Worm (Caenorhabditis elegans): ENCODE data around the gene lgc-57.

The lgc-57 gene

DNA sequence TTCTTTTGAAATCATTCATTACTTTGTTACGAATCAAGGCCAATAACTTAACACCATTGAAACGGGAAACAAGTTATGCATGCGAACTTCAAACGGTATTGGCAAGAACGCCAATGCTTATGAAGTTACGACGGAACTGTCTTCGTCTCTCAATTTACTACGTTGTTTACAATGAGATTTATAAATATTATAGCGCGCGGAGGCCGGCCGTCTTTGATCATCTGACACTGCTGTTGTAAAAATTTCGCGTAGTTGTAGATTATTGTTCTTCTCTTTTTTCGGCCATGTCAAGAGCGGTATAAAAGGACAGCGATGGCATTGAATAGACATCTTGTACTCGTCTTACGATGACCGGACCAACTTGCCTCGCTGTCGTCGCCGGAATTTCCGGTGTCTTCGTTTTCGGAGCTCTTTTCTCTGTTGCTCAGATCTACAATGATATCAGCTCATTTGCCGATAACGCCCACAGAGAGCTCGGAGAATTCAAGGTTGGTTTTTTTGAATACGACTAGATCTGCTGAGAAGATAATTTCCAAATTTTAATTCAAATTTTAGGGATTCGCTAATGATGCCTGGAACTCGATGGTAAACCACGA is 9.9 kb downstream of the lgc-57 start, which contains the start of gene col-39:
Gene col-39 (plus strand): TSS at position 342 of the 596 bp plus-strand sequence.
- no peak for TF ChIP-seq ceh-43 (GFP tag; optimal IDR thresholded peaks at IDR 0.05)
- no peak for TF ChIP-seq drap-1 (GFP tag; optimal IDR thresholded peaks at IDR 0.05)
- no peak for TF ChIP-seq unc-62 (GFP tag; optimal IDR thresholded peaks at IDR 0.05)
- TF ChIP-seq snpc-4 (tag; optimal IDR thresholded peaks at IDR 0.05) = no peak
- TF ChIP-seq nhr-12 (tag; optimal IDR thresholded peaks at IDR 0.05) = no peak
- no peak for TF ChIP-seq pha-4 (tag; optimal IDR thresholded peaks at IDR 0.05)
- no peak for TF ChIP-seq unc-120 (tag; optimal IDR thresholded peaks at IDR 0.05; ENCODE audit: poor library complexity, severe bottlenecking)

ce11 chrII:10705347-10705996 is 10.7 kb downstream of the lgc-57 start:
- TF ChIP-seq nhr-12 (tag; optimal IDR thresholded peaks at IDR 0.05) (no peak), nhr-237 (tag; optimal IDR thresholded peaks at IDR 0.05) (no peak), nhr-2 (tag; optimal IDR thresholded peaks at IDR 0.05) (no peak), blmp-1 (tag; optimal IDR thresholded peaks at IDR 0.05) (no peak), elt-3 (tag; optimal IDR thresholded peaks at IDR 0.05) (no peak), ceh-39 (tag; optimal IDR thresholded peaks at IDR 0.05) (no peak), sem-2 (GFP tag; optimal IDR thresholded peaks at IDR 0.05) (no peak), lin-32 (GFP tag; optimal IDR thresholded peaks at IDR 0.05) (no peak)

- TF ChIP-seq ceh-83 (GFP tag; optimal IDR thresholded peaks at IDR 0.05) = no peak
- no peak for TF ChIP-seq nhr-28 (tag; optimal IDR thresholded peaks at IDR 0.05)
- TF ChIP-seq ham-2 (GFP tag; optimal IDR thresholded peaks at IDR 0.05) = no peak
- TF ChIP-seq ceh-39 (tag; optimal IDR thresholded peaks at IDR 0.05) = no peak
- no peak for TF ChIP-seq snpc-4 (tag; optimal IDR thresholded peaks at IDR 0.05)
- TF ChIP-seq sem-2 (GFP tag; optimal IDR thresholded peaks at IDR 0.05) = no peak
- no peak for TF ChIP-seq lin-32 (GFP tag; optimal IDR thresholded peaks at IDR 0.05)
- TF ChIP-seq drap-1 (GFP tag; optimal IDR thresholded peaks at IDR 0.05) = no peak
- no peak for TF ChIP-seq bed-3 (GFP tag; optimal IDR thresholded peaks at IDR 0.05)
These were observed 11.2 kb downstream of the lgc-57 start for ce11 chrII:10706038-10706437.

DNA sequence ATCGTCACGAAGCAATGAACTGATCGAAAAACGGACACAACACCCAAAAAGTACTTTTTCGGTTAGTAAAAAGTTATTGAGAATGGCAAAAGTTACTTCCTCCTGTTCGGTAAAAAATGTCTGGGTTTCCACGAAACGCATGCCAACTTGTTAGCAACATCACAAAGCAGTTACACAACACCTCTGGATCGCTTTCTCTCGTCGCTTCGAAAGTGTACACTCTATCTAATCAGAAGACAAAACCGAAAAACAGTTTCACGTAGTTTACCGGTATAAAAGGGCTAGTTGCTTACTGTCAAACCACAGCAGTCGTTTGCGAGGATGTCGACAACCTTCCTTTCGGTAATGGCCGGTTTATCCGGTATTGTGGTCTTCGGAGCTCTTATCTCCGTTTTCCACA is 12.1 kb downstream of the lgc-57 start, which contains the start of gene col-80:
Gene col-80 (plus strand): TSS at position 301 of the 400 bp plus-strand sequence.
- TF ChIP-seq nhr-237 (tag; optimal IDR thresholded peaks at IDR 0.05) (no peak), nhr-12 (tag; optimal IDR thresholded peaks at IDR 0.05) (no peak), elt-1 (tag; optimal IDR thresholded peaks at IDR 0.05; ENCODE audit: borderline replicate concordance, insufficient read depth) (no peak), tbx-8 (GFP tag; optimal IDR thresholded peaks at IDR 0.05) (no peak), snpc-4 (tag; optimal IDR thresholded peaks at IDR 0.05) (no peak), blmp-1 (tag; optimal IDR thresholded peaks at IDR 0.05) (no peak), ham-2 (GFP tag; optimal IDR thresholded peaks at IDR 0.05) (no peak), cnd-1 (tag; optimal IDR thresholded peaks at IDR 0.05) (no peak), lsy-2 (tag; optimal IDR thresholded peaks at IDR 0.05) (no peak), ces-1 (GFP tag; optimal IDR thresholded peaks at IDR 0.05) (no peak), flh-1 (GFP tag; optimal IDR thresholded peaks at IDR 0.05) (no peak), pha-4 (tag; optimal IDR thresholded peaks at IDR 0.05) (no peak), ceh-43 (GFP tag; optimal IDR thresholded peaks at IDR 0.05) (no peak), elt-3 (tag; optimal IDR thresholded peaks at IDR 0.05) (no peak), unc-39 (tag; optimal IDR thresholded peaks at IDR 0.05) (no peak), unc-120 (tag; optimal IDR thresholded peaks at IDR 0.05; ENCODE audit: poor library complexity, severe bottlenecking) (no peak), sptf-1 (tag; optimal IDR thresholded peaks at IDR 0.05) (no peak), ceh-83 (GFP tag; optimal IDR thresholded peaks at IDR 0.05) (no peak)

DNA sequence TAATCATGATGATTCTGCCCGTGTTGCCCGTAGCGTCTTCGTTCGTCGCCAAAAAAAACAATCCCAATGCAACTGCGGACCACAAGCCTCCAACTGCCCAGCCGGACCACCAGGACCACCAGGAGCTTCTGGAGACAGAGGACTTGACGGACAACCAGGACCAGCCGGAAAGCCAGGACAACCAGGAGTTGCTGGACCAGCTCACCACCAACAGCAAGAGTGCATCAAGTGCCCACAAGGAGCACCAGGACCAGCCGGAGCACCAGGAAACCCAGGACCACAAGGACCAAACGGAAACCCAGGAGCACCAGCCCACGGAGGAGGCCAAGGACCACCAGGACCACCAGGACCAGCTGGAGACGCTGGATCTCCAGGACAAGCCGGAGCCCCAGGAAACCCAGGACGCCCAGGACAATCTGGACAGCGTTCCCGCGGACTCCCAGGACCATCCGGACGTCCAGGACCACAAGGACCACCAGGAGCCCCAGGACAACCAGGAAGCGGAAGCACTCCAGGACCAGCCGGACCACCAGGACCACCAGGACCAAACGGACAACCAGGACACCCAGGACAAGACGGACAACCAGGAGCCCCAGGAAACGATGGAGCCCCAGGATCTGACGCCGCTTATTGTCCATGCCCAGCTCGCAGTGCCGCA is 12.8 kb downstream of the lgc-57 start:
- TF ChIP-seq elt-1 (tag; optimal IDR thresholded peaks at IDR 0.05; ENCODE audit: borderline replicate concordance, insufficient read depth) (no peak), nhr-12 (tag; optimal IDR thresholded peaks at IDR 0.05) (no peak), unc-62 (GFP tag; optimal IDR thresholded peaks at IDR 0.05) (no peak), sem-2 (GFP tag; optimal IDR thresholded peaks at IDR 0.05) (no peak), lin-13 (tag; optimal IDR thresholded peaks at IDR 0.05) (no peak), unc-120 (tag; optimal IDR thresholded peaks at IDR 0.05; ENCODE audit: poor library complexity, severe bottlenecking) (no peak), blmp-1 (tag; optimal IDR thresholded peaks at IDR 0.05) (no peak), ceh-83 (GFP tag; optimal IDR thresholded peaks at IDR 0.05) (no peak), snpc-4 (tag; optimal IDR thresholded peaks at IDR 0.05) (no peak), pha-4 (tag; optimal IDR thresholded peaks at IDR 0.05) (no peak), drap-1 (GFP tag; optimal IDR thresholded peaks at IDR 0.05) (no peak), mab-5 (tag; optimal IDR thresholded peaks at IDR 0.05) (no peak)

All from whole organism, mixed stage, embryonic.